Worm (Caenorhabditis elegans): ENCODE results near the gene cdh-9.

cdh-9 gene

ce11 chrX:16623269-16623668, 28.2 kb downstream of the cdh-9 start:
- no peak for TF ChIP-seq nhr-23 (tag; optimal IDR thresholded peaks at IDR 0.05)

- TF ChIP-seq aly-2 (tag; optimal IDR thresholded peaks at IDR 0.05) (no peak), dmd-4 (tag; optimal IDR thresholded peaks at IDR 0.05) (no peak), elt-3 (tag; optimal IDR thresholded peaks at IDR 0.05) (no peak), elt-1 (tag; optimal IDR thresholded peaks at IDR 0.05) (no peak), lin-39 (tag; optimal IDR thresholded peaks at IDR 0.05) (no peak)
Observed at ce11 chrX:16625078-16625808, 30.2 kb downstream of the cdh-9 start.

- TF ChIP-seq nhr-237 (tag; optimal IDR thresholded peaks at IDR 0.05) (no peak), aly-2 (tag; optimal IDR thresholded peaks at IDR 0.05) (no peak), nhr-6 (tag; optimal IDR thresholded peaks at IDR 0.05) (no peak), gmeb-1 (tag; optimal IDR thresholded peaks at IDR 0.05) (no peak), crh-2 (tag; optimal IDR thresholded peaks at IDR 0.05) (no peak), fos-1 (tag; optimal IDR thresholded peaks at IDR 0.05) (no peak), R02D3.7 (tag; optimal IDR thresholded peaks at IDR 0.05) (no peak), mbf-1 (tag; optimal IDR thresholded peaks at IDR 0.05) (no peak), nhr-23 (tag; optimal IDR thresholded peaks at IDR 0.05) (no peak), nhr-10 (tag; optimal IDR thresholded peaks at IDR 0.05) (no peak), lsy-2 (tag; optimal IDR thresholded peaks at IDR 0.05) (no peak)
Observed at ce11 chrX:16626817-16627216, 31.8 kb downstream of the cdh-9 start.

- TF ChIP-seq lin-39 (tag; optimal IDR thresholded peaks at IDR 0.05) = no peak
- peak; percentile 78 for TF ChIP-seq snpc-4 (tag; optimal IDR thresholded peaks at IDR 0.05)
Observed at ce11 chrX:16629168-16629567, 34.1 kb downstream of the cdh-9 start.

ce11 chrX:16629773-16630172, 34.7 kb downstream of the cdh-9 start:
- TF ChIP-seq snpc-4 (tag; optimal IDR thresholded peaks at IDR 0.05) (no peak), blmp-1 (tag; optimal IDR thresholded peaks at IDR 0.05; ENCODE audit: insufficient read depth) (peak; percentile 58)

- TF ChIP-seq nhr-23 (tag; optimal IDR thresholded peaks at IDR 0.05) (no peak), blmp-1 (tag; optimal IDR thresholded peaks at IDR 0.05; ENCODE audit: insufficient read depth) (peak; percentile 94), unc-55 (GFP tag; optimal IDR thresholded peaks at IDR 0.05) (no peak), lin-13 (GFP tag; optimal IDR thresholded peaks at IDR 0.05) (no peak), unc-39 (tag; optimal IDR thresholded peaks at IDR 0.05) (no peak), ztf-4 (tag; optimal IDR thresholded peaks at IDR 0.05) (no peak), nhr-77 (tag; optimal IDR thresholded peaks at IDR 0.05) (no peak), fos-1 (tag; optimal IDR thresholded peaks at IDR 0.05) (no peak)
Observed at ce11 chrX:16631847-16632246, 36.8 kb downstream of the cdh-9 start.

ce11 chrX:16633052-16633451, 38.0 kb downstream of the cdh-9 start, which contains the start of gene C06G1.1:
TSS of gene C06G1.1 (plus strand) at chrX:16633352.
- no peak for TF ChIP-seq ZK546.5 (tag; optimal IDR thresholded peaks at IDR 0.05)
- no peak for TF ChIP-seq unc-62 (GFP tag; optimal IDR thresholded peaks at IDR 0.05)
- TF ChIP-seq lin-39 (tag; optimal IDR thresholded peaks at IDR 0.05) = no peak
- no peak for TF ChIP-seq nhr-21 (tag; optimal IDR thresholded peaks at IDR 0.05)
- no peak for TF ChIP-seq lin-11 (tag; optimal IDR thresholded peaks at IDR 0.05)
- TF ChIP-seq egl-27 (tag; optimal IDR thresholded peaks at IDR 0.05) = no peak
- TF ChIP-seq elt-3 (tag; optimal IDR thresholded peaks at IDR 0.05) = no peak
- TF ChIP-seq lsy-2 (tag; optimal IDR thresholded peaks at IDR 0.05) = no peak
- TF ChIP-seq sma-9 (GFP tag; optimal IDR thresholded peaks at IDR 0.05) = no peak
- TF ChIP-seq sma-9 (tag; optimal IDR thresholded peaks at IDR 0.05) = no peak
- TF ChIP-seq nhr-237 (tag; optimal IDR thresholded peaks at IDR 0.05) = no peak
- TF ChIP-seq peb-1 (tag; optimal IDR thresholded peaks at IDR 0.05) = no peak
- TF ChIP-seq ama-1 (optimal IDR thresholded peaks at IDR 0.05) = no peak

All from whole organism, L2 larva.